Fruit fly (Drosophila melanogaster): ENCODE results near the gene scramb2.
A peak's percentile ranks its signal among the peaks of the same experiment; 100 is the strongest.

DNA sequence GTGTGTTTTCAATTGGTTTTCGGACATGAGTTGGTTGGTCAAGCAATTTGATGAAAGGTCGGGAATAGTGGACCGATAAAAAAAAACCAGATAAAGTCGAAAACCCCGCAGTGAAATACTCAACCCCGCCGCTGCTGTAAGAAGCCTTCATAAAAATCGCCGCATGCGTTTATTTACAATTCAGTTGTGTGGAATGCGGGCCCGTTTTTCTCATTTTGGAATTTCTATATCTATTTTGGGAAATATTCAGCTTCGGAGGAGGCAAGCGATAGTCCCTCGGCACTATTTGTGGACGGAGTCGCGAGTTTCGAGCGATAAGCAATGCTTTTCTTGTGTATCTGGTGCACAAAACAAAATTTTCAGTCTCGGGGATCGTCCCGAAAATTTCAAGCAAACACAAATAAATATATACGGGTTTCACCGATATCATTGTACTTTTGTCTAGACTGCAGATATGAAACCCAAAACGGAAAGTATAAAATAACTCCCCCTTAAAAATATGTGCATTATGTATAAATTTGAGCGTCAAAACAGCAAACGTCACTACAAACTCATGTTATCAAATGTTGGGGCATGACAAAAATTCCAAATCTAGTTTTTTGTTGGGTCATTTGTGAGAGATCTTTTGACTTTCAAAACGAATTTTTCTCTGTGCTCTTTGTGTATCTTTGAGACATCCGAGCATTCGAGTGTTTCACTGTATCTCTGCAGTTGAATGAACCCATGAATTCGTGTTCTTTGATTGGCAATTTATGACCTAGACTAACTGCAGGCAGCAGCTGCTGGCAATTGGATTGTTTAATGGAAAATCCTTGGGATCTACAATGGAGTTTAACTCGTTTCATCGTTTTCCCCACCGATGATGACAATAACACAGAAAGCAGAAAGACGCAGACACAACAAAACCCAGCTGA is 12.6 kb upstream of the scramb2 start:
- TF ChIP-seq psq (optimal IDR thresholded peaks at IDR 0.05) (no peak), pan (optimal IDR thresholded peaks at IDR 0.05) (no peak), EcR (GFP tag; optimal IDR thresholded peaks at IDR 0.05) (peak in 1 of 2 experiments; percentile 57), CG8478 (optimal IDR thresholded peaks at IDR 0.05) (no peak), Dll (optimal IDR thresholded peaks at IDR 0.05) (no peak)
